Worm (Caenorhabditis elegans): Measurements from ENCODE around the gene pdcd-2.

The pdcd-2 gene

DNA sequence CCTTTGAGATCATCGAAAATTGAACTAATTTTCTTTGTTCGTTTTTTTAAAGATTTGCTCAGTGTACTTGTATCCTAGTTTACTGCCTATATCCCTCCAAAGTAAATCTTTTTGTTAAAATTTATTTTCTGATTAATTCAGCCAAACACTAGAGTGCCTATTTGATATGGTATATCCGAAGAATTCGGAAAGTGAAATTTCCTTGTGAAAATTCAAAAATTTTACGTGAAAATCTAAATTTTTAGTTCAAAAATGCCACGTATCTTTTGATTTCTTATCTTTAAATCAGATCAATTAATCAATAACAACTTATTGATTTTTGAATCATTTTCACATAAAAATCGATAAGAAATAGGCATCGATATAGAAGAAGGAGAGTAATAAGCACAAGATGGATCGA lies 19.4 kb downstream of the pdcd-2 start, which contains the start of gene R07E5.6:
Gene R07E5.6, plus strand, starts transcription at position 301 of the 400 bp plus-strand sequence.
- TF ChIP-seq ceh-20 (GFP tag; IDR thresholded peaks at IDR 0.05), result no peak
- TF ChIP-seq ceh-28 (tag; optimal IDR thresholded peaks at IDR 0.05), result peak; percentile 51

DNA sequence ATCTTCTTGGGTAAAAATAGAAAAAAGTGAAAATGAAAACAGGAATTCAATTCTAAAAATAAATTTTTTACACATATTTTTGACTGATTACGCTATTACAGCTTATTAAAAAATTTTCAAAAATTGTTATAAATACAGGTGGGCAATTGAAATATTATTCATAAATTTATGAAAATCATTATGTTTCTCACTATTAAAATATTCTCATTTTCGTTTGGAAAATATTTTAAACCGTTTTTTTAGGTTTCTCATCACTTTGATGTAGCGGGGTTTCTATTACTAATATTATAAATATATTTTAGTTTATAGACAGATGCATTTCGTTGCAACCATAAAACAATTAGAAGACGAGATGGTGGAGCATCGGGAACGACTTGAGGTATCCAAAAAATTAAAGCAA lies 20.7 kb downstream of the pdcd-2 start, which contains the start of gene R07E5.5:
Gene R07E5.5, plus strand, starts transcription at position 301 of the 400 bp plus-strand sequence.
- TF ChIP-seq Y48G9A.11 (GFP tag; IDR thresholded peaks at IDR 0.05) (no peak), Y105C5A.15 (GFP tag; IDR thresholded peaks at IDR 0.05) (no peak), vab-7 (GFP tag; IDR thresholded peaks at IDR 0.05) (no peak), aha-1 (tag) (no peak), zip-11 (GFP tag; IDR thresholded peaks at IDR 0.05) (no peak), nhr-76 (tag; optimal IDR thresholded peaks at IDR 0.05) (no peak), dve-1 (tag; optimal IDR thresholded peaks at IDR 0.05; ENCODE audit: insufficient read depth) (no peak), unc-130 (GFP tag; optimal IDR thresholded peaks at IDR 0.05) (no peak), madf-5 (GFP tag; IDR thresholded peaks at IDR 0.05) (no peak), F37D6.2 (tag; optimal IDR thresholded peaks at IDR 0.05) (no peak), zfp-2 (tag; optimal IDR thresholded peaks at IDR 0.05) (no peak), unc-62 (GFP tag; optimal IDR thresholded peaks at IDR 0.05 in 1 of 2) (no peak), unc-62 (tag; optimal IDR thresholded peaks at IDR 0.05) (no peak), mdl-1 (tag; optimal IDR thresholded peaks at IDR 0.05) (no peak), pqm-1 (tag; optimal IDR thresholded peaks at IDR 0.05) (no peak), ces-1 (GFP tag; optimal IDR thresholded peaks at IDR 0.05) (no peak), daf-19 (GFP tag; conservative IDR thresholded peaks at IDR 0.05) (no peak), ceh-44 (GFP tag; IDR thresholded peaks at IDR 0.05) (no peak)

DNA sequence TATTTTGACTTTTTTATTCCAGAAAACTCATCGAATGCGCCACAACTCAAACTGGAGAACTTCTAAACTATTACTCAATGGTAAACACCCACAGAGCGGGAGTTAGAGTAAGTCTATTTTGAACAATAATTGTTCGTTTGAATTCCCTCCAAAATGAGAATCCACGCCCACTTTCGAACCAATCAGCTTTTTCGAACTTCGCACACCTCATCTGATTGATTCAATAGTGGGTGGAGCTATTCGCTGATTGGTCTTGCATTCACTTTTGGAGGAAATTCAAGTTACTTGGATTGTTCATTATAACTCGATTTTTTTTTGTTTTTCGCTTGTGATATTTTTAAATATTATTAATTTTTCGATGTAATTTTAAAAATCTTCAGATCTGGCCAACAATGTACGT lies 22.0 kb downstream of the pdcd-2 start:
- TF ChIP-seq F49E8.2 (tag; optimal IDR thresholded peaks at IDR 0.05; ENCODE audit: borderline replicate concordance), result no peak

DNA sequence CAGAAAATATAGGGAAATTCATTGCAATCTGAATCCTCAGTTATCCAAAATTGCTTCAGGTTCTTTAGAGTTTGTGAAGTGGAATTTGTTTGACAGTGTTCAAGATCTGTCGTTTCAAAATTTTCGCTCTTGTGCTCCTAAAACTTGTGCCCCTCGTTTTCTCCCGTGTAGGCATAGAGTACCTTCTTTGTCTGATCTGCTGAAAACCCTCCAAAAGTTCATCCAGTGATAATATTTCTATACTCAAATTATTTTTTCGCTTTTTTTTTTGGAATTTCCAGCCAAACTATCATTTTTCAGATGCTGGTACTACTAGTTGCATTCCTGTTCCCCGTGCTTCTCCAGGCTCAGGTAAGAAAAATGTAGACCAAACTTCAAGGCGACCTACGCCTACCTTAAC lies 23.4 kb downstream of the pdcd-2 start, which contains the start of gene R07E5.4:
Gene R07E5.4, plus strand, starts transcription at position 301 of the 400 bp plus-strand sequence.
- no peak for TF ChIP-seq ztf-11 (tag; optimal IDR thresholded peaks at IDR 0.05)
- no peak for TF ChIP-seq ceh-32 (tag; optimal IDR thresholded peaks at IDR 0.05; ENCODE audit: poor library complexity)
- TF ChIP-seq pqm-1 (tag; optimal IDR thresholded peaks at IDR 0.05), result no peak
- TF ChIP-seq vab-7 (GFP tag; IDR thresholded peaks at IDR 0.05), result no peak
- TF ChIP-seq daf-16 (GFP tag; optimal IDR thresholded peaks at IDR 0.05), result no peak
- no peak for TF ChIP-seq daf-16 (tag; optimal IDR thresholded peaks at IDR 0.05)
- TF ChIP-seq mep-1 (tag; optimal IDR thresholded peaks at IDR 0.05), result no peak
- no peak for TF ChIP-seq unc-39 (tag; optimal IDR thresholded peaks at IDR 0.05)
- no peak for TF ChIP-seq fos-1 (tag; optimal IDR thresholded peaks at IDR 0.05)

DNA sequence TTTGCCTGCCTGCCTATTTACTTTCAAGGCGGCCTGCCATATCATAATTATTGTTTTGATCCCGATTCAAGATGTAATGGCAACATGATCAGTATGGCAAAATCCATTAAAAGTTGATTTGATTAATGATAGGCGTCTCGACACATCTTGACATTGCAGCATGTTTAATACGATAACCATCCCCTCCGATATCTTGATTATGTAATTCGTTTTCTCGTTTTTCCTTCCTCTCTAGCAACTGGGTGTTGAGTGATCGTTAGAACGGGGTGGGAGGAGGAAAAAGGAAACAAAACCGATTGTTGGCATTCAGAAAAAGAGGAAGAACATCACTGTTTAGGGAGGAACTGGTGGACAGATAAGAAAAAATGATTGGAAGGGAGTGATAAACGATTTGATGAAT lies 25.9 kb downstream of the pdcd-2 start:
- TF ChIP-seq aha-1 (tag), result peak; percentile 38
- TF ChIP-seq nhr-102 (tag; optimal IDR thresholded peaks at IDR 0.05), result no peak

DNA sequence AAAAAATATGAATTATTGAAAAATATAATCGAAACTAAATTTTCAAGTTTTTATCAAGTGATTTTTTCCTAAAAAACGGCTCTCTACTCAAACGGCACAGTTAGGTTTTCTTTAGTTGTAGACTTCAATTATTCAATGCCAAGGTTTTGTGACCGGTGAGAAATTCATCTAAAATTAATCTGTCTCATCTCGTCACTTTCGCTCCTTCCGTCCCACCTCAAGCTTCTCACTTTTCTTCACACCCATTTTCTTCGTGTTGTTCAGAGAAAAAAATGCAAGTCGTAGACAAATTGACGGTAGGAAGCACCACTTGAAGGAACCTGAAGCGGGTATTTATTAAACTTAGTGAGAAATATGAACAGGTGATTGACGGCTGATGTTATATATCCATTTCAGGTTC lies 26.5 kb downstream of the pdcd-2 start:
- TF ChIP-seq nhr-48 (tag; optimal IDR thresholded peaks at IDR 0.05) (no peak), daf-8 (GFP tag; IDR thresholded peaks at IDR 0.05) (no peak), Y105C5A.15 (GFP tag; IDR thresholded peaks at IDR 0.05) (no peak), ceh-32 (tag; optimal IDR thresholded peaks at IDR 0.05; ENCODE audit: poor library complexity) (no peak), F44E2.7 (GFP tag; IDR thresholded peaks at IDR 0.05) (no peak), dmd-6 (GFP tag; IDR thresholded peaks at IDR 0.05) (no peak), snpc-4 (tag; optimal IDR thresholded peaks at IDR 0.05) (no peak)

All from whole organism, L4 larva.